Worm (Caenorhabditis elegans) whole organism, L4 larva: Measurements from ENCODE around the gene pals-31.

Experiments used
- ceh-62 ChIP-seq: sonication (generic microtip); optimal IDR thresholded peaks from 2 replicates; lab custom pipeline; 2017; ENCODE audit warnings: missing biosample characterization, missing genetic modification characterization
- ceh-82 ChIP-seq: sonication (generic microtip); optimal IDR thresholded peaks from 2 replicates; lab custom pipeline; 2017; ENCODE audit warnings: missing biosample characterization, missing genetic modification characterization
- rbr-2 ChIP-seq: sonication (generic microtip); optimal IDR thresholded peaks from 2 replicates; lab custom pipeline; 2016; ENCODE audit warnings: missing genotype, missing genetic modification characterization, missing compliant biosample characterization
- skn-1 ChIP-seq: fragments of 150-350 bp; optimal IDR thresholded peaks from 2 replicates; lab custom pipeline; 2014; ENCODE audit warnings: missing biosample characterization, missing genetic modification characterization
- zag-1 ChIP-seq: fragments of 150-350 bp; optimal IDR thresholded peaks from 2 replicates; lab custom pipeline; 2014; ENCODE audit warnings: missing biosample characterization, missing genetic modification characterization

- TF ChIP-seq zag-1 = no peak
- no peak for TF ChIP-seq skn-1 (tag; lab: Kevin White, UChicago)
- no peak for TF ChIP-seq ceh-82 (tag; lab: Kevin White, UChicago)
- no peak for TF ChIP-seq ceh-62
- no peak for TF ChIP-seq rbr-2 (tag; lab: Kevin White, UChicago)
Measured at ce11 chrV:646129-646528, 9.7 kb downstream of the pals-31 start, which contains the start of gene F48G7.12.
